Worm (Caenorhabditis elegans) whole organism, L4 larva: Measurements from ENCODE around the gene nspg-10.
A peak's percentile ranks its signal among the peaks of the same experiment; 100 is the strongest.

Source experiments
- ama-1 ChIP-seq: fragments of 150-350 bp; optimal IDR thresholded peaks from 2 replicates; lab custom pipeline; 2014; ENCODE audit warnings: inconsistent platforms, mixed read lengths
- ces-1 ChIP-seq: fragments of 150-350 bp; sonication (generic microtip); optimal IDR thresholded peaks from 4 replicates; lab custom pipeline; 2014; ENCODE audit warnings: missing biosample characterization, missing genetic modification reagents, missing genetic modification characterization
- cey-2 ChIP-seq: sonication (generic microtip); optimal IDR thresholded peaks from 3 replicates; lab custom pipeline; 2017; ENCODE audit warnings: missing genetic modification characterization, mild to moderate bottlenecking, missing compliant biosample characterization, antibody characterized with exemption, borderline replicate concordance; ENCODE audit not compliant: insufficient read depth
- egl-27 ChIP-seq: sonication (generic microtip); optimal IDR thresholded peaks from 3 replicates; lab custom pipeline; 2017; ENCODE audit warnings: missing biosample characterization, missing genetic modification reagents, missing genetic modification characterization
- nhr-11 ChIP-seq: fragments of 150-350 bp; optimal IDR thresholded peaks from 2 replicates; lab custom pipeline; 2014; ENCODE audit warnings: missing biosample characterization, missing genetic modification characterization
- nhr-111 ChIP-seq: fragments of 200-800 bp; sonication (Bioruptor generic); optimal IDR thresholded peaks from 2 replicates; lab custom pipeline; 2018; ENCODE audit warnings: mild to moderate bottlenecking, missing genetic modification characterization, missing compliant biosample characterization
- nhr-237 ChIP-seq: sonication (generic microtip); optimal IDR thresholded peaks from 2 replicates; lab custom pipeline; 2017; ENCODE audit warnings: missing biosample characterization, missing genetic modification characterization
- pha-4 ChIP-seq, 2 experiments: fragments of 150-350 bp in 1 of 2; fragments of 200-800 bp in 1 of 2; sonication (Bioruptor generic) in 1 of 2; IDR thresholded peaks in 1 of 2; optimal IDR thresholded peaks in 1 of 2; 2 replicates each; pipeline versions ENCODE4 v1.3.6 to Lab custom; 2014 to 2022; ENCODE audit warnings: missing genetic modification characterization in 2 of 2, missing genetic modification reagents in 2 of 2, missing biosample characterization in 1 of 2, missing compliant biosample characterization in 1 of 2
- pqm-1 ChIP-seq: sonication (generic microtip); optimal IDR thresholded peaks from 2 replicates; lab custom pipeline; 2017; ENCODE audit warnings: missing biosample characterization, missing genetic modification characterization
- skn-1 ChIP-seq: fragments of 150-350 bp; optimal IDR thresholded peaks from 2 replicates; lab custom pipeline; 2014; ENCODE audit warnings: missing biosample characterization, missing genetic modification characterization
- spr-1 ChIP-seq: sonication (generic microtip); optimal IDR thresholded peaks from 2 replicates; lab custom pipeline; 2016; ENCODE audit warnings: mild to moderate bottlenecking, missing genetic modification characterization, missing compliant biosample characterization
- unc-39 ChIP-seq: sonication (generic microtip); optimal IDR thresholded peaks from 2 replicates; lab custom pipeline; 2017; ENCODE audit warnings: missing biosample characterization, missing genetic modification characterization
- ztf-11 ChIP-seq: fragments of 150-350 bp; optimal IDR thresholded peaks from 2 replicates; lab custom pipeline; 2014; ENCODE audit warnings: missing biosample characterization, missing genetic modification characterization

DNA sequence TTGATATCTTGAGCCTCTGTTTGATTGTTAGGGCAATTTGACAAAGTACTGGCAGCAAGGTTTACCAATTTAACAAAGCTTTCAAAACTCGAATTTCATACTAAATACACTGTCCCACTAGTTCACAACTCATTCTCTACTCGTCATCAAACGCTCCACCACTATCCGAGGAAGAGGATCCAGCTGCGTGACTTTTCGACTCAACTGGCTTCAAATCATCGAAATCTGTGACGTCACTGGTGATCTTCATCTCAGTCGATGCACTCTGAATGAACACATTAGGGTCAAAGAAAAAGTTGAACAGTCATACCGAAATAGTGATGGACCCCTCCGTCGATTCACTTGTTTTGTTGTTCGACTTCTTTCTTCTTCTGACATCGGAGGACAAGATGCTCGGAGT lies 39.7 kb upstream of the nspg-10 start:
- TF ChIP-seq skn-1 (tag; lab: Kevin White, UChicago) (no peak), cey-2 (tag; lab: Kevin White, UChicago) (no peak), unc-39 (tag; lab: Kevin White, UChicago) (no peak), nhr-11 (tag; lab: Kevin White, UChicago) (no peak), pha-4 (GFP tag; IDR thresholded peaks at IDR 0.05; lab: Robert Waterston, UW) (no peak), pha-4 (tag; optimal IDR thresholded peaks at IDR 0.05; lab: Kevin White, UChicago) (no peak), nhr-237 (tag; lab: Kevin White, UChicago) (no peak), nhr-111 (GFP tag; lab: Kevin White, UChicago) (no peak), ama-1 (lab: Kevin White, UChicago) (peak; percentile 86), spr-1 (no peak), egl-27 (tag; lab: Kevin White, UChicago) (no peak), pqm-1 (tag; lab: Kevin White, UChicago) (no peak), ztf-11 (tag; lab: Kevin White, UChicago) (no peak), ces-1 (GFP tag; lab: Kevin White, UChicago) (no peak)
